Fruit fly (Drosophila melanogaster) whole organism, embryonic: ENCODE results near the gene Gr61a.
A peak's percentile ranks its signal among the peaks of the same experiment; 100 is the strongest.

Experiments used
- Aef1 ChIP-seq: fragments of 200-800 bp; sonication (Bioruptor generic); IDR thresholded peaks from 3 replicates; pipeline ENCODE4 v1.3.6; 2022; ENCODE audit warnings: missing biosample characterization, missing genetic modification characterization
- B-H1 ChIP-seq: fragments of 200-800 bp; sonication (Bioruptor generic); IDR thresholded peaks from 3 replicates; pipeline ENCODE4 v1.3.6; 2022; ENCODE audit warnings: missing biosample characterization, missing genetic modification characterization
- CG10366 ChIP-seq: fragments of 200-800 bp; sonication (Bioruptor generic); IDR thresholded peaks from 2 replicates; pipeline ENCODE4 v1.3.6; 2022; ENCODE audit warnings: missing biosample characterization, missing genetic modification characterization
- CG12219 ChIP-seq: fragments of 200-800 bp; sonication (Bioruptor generic); optimal IDR thresholded peaks from 3 replicates; lab custom pipeline; 2018; ENCODE audit warnings: missing biosample characterization, mild to moderate bottlenecking, missing genetic modification characterization
- CG12769 ChIP-seq: fragments of 200-800 bp; sonication (Bioruptor generic); optimal IDR thresholded peaks from 2 replicates; lab custom pipeline; 2019; ENCODE audit warnings: missing biosample characterization, mild to moderate bottlenecking, missing genetic modification characterization, moderate library complexity
- CG13123 ChIP-seq: fragments of 200-800 bp; sonication (Bioruptor generic); optimal IDR thresholded peaks from 2 replicates; lab custom pipeline; 2016; ENCODE audit warnings: missing biosample characterization, missing genetic modification characterization
- CG13624 ChIP-seq: fragments of 200-800 bp; sonication (Bioruptor generic); optimal IDR thresholded peaks from 2 replicates; lab custom pipeline; 2016; ENCODE audit warnings: missing biosample characterization, missing genetic modification characterization
- CG13775 ChIP-seq: fragments of 200-800 bp; sonication (Bioruptor generic); optimal IDR thresholded peaks from 3 replicates; lab custom pipeline; 2017; ENCODE audit warnings: missing biosample characterization, mild to moderate bottlenecking, missing genetic modification characterization
- CG15601 ChIP-seq: fragments of 200-800 bp; sonication (Bioruptor generic); optimal IDR thresholded peaks from 3 replicates; lab custom pipeline; 2019; ENCODE audit warnings: missing biosample characterization, mild to moderate bottlenecking, missing genetic modification characterization, moderate library complexity
- CG16815 ChIP-seq: fragments of 200-800 bp; sonication (Bioruptor generic); optimal IDR thresholded peaks from 3 replicates; lab custom pipeline; 2017; ENCODE audit warnings: missing biosample characterization, mild to moderate bottlenecking, missing genetic modification characterization
- CG16863 ChIP-seq: fragments of 200-800 bp; sonication (Bioruptor generic); optimal IDR thresholded peaks from 3 replicates; lab custom pipeline; 2016; ENCODE audit warnings: missing biosample characterization, missing genetic modification characterization
- CG17328 ChIP-seq: fragments of 200-800 bp; sonication (Bioruptor generic); IDR thresholded peaks from 2 replicates; pipeline ENCODE4 v1.3.6; 2022; ENCODE audit warnings: missing biosample characterization, missing genetic modification characterization
- CG17568 ChIP-seq: fragments of 200-800 bp; sonication (Bioruptor generic); optimal IDR thresholded peaks from 2 replicates; lab custom pipeline; 2018; ENCODE audit warnings: missing biosample characterization, mild to moderate bottlenecking, missing genetic modification characterization, moderate library complexity
- CG2199 ChIP-seq: fragments of 200-800 bp; sonication (Bioruptor generic); IDR thresholded peaks from 3 replicates; pipeline ENCODE4 v1.3.6; 2022; ENCODE audit warnings: missing biosample characterization, missing genetic modification characterization
- CG2678 ChIP-seq: fragments of 200-800 bp; sonication (Bioruptor generic); optimal IDR thresholded peaks from 3 replicates; lab custom pipeline; 2019; ENCODE audit warnings: missing biosample characterization, mild to moderate bottlenecking, missing genetic modification characterization, moderate library complexity
- CG34376 ChIP-seq: fragments of 200-800 bp; sonication (Bioruptor generic); optimal IDR thresholded peaks from 2 replicates; lab custom pipeline; 2018; ENCODE audit warnings: missing biosample characterization, mild to moderate bottlenecking, missing genetic modification characterization
- CG6813 ChIP-seq: fragments of 200-800 bp; sonication (Bioruptor generic); optimal IDR thresholded peaks from 2 replicates; lab custom pipeline; 2017; ENCODE audit warnings: missing biosample characterization, missing genetic modification characterization, mild to moderate bottlenecking, moderate library complexity, missing genetic modification reagents
- CG7271 ChIP-seq: fragments of 200-800 bp; sonication (Bioruptor generic); optimal IDR thresholded peaks from 2 replicates; lab custom pipeline; 2018; ENCODE audit warnings: missing biosample characterization, mild to moderate bottlenecking, missing genetic modification characterization, moderate library complexity
- CG7556 ChIP-seq: fragments of 200-800 bp; sonication (Bioruptor generic); optimal IDR thresholded peaks from 2 replicates; lab custom pipeline; 2017; ENCODE audit warnings: missing biosample characterization, mild to moderate bottlenecking, missing genetic modification characterization
- CG7963 ChIP-seq: fragments of 200-800 bp; sonication (Bioruptor generic); IDR thresholded peaks from 3 replicates; pipeline ENCODE4 v1.3.6; 2022; ENCODE audit warnings: missing biosample characterization, missing genetic modification characterization; ENCODE audit not compliant: partially characterized antibody
- CG8290 ChIP-seq, 3 experiments: fragments of 200-800 bp; sonication (Bioruptor generic); optimal IDR thresholded peaks; 2 replicates each; lab custom pipeline; 2016 to 2019; ENCODE audit warnings: missing biosample characterization in 3 of 3, missing genetic modification characterization in 3 of 3, mild to moderate bottlenecking in 2 of 3, moderate library complexity in 1 of 3
- CG8924 ChIP-seq: fragments of 200-800 bp; optimal IDR thresholded peaks from 3 replicates; lab custom pipeline; 2019; ENCODE audit warnings: missing biosample characterization, mild to moderate bottlenecking, missing genetic modification characterization, moderate library complexity
- CHES-1-like ChIP-seq: fragments of 200-800 bp; sonication (Bioruptor generic); optimal IDR thresholded peaks from 2 replicates; lab custom pipeline; 2016; ENCODE audit warnings: missing biosample characterization, missing genetic modification characterization
- Dll ChIP-seq: fragments of 200-800 bp; sonication (Bioruptor generic); IDR thresholded peaks from 4 replicates; pipeline ENCODE4 v1.3.6; 2022; ENCODE audit warnings: missing biosample characterization, missing genetic modification characterization; ENCODE audit not compliant: partially characterized antibody
- Ets97D ChIP-seq: fragments of 200-800 bp; sonication (Bioruptor generic); optimal IDR thresholded peaks from 3 replicates; lab custom pipeline; 2016; ENCODE audit warnings: missing biosample characterization, missing genetic modification characterization
- Gsc ChIP-seq: fragments of 200-800 bp; sonication (Bioruptor generic); IDR thresholded peaks from 2 replicates; pipeline ENCODE4 v1.3.6; 2022; ENCODE audit warnings: missing biosample characterization, missing genetic modification characterization
- Hand ChIP-seq: fragments of 200-800 bp; sonication (Bioruptor generic); optimal IDR thresholded peaks from 2 replicates; lab custom pipeline; 2017; ENCODE audit warnings: mild to moderate bottlenecking, missing biosample characterization, missing genetic modification reagents, missing genetic modification characterization
- Lim3 ChIP-seq: fragments of 200-800 bp; sonication (Bioruptor generic); IDR thresholded peaks from 2 replicates; pipeline ENCODE4 v1.3.6; 2022; ENCODE audit warnings: missing biosample characterization, missing genetic modification characterization
- Lpt ChIP-seq: fragments of >200 bp; optimal IDR thresholded peaks from 2 replicates; lab custom pipeline; 2018; ENCODE audit warnings: missing biosample characterization, missing genetic modification characterization
- Max ChIP-seq: fragments of 200-800 bp; sonication (Bioruptor generic); optimal IDR thresholded peaks from 2 replicates; lab custom pipeline; 2016; ENCODE audit warnings: missing biosample characterization, mild to moderate bottlenecking, missing genetic modification characterization
- Nf-YB ChIP-seq: fragments of 200-800 bp; sonication (Bioruptor generic); optimal IDR thresholded peaks from 3 replicates; lab custom pipeline; 2019; ENCODE audit warnings: missing biosample characterization, mild to moderate bottlenecking, missing genetic modification characterization, moderate library complexity
- Opbp ChIP-seq: fragments of 200-800 bp; sonication (Bioruptor generic); IDR thresholded peaks from 3 replicates; pipeline ENCODE4 v1.3.6; 2022; ENCODE audit warnings: missing biosample characterization, missing genetic modification characterization; ENCODE audit not compliant: partially characterized antibody
- Ravus ChIP-seq: fragments of 200-800 bp; sonication (Bioruptor generic); IDR thresholded peaks from 2 replicates; pipeline ENCODE4 v1.3.6; 2022; ENCODE audit warnings: missing biosample characterization, missing genetic modification characterization
- Six4 ChIP-seq: fragments of 200-800 bp; sonication (Bioruptor generic); optimal IDR thresholded peaks from 2 replicates; lab custom pipeline; 2016; ENCODE audit warnings: missing biosample characterization, missing genetic modification characterization
- Sox102F ChIP-seq: fragments of 200-800 bp; sonication (Bioruptor generic); optimal IDR thresholded peaks from 2 replicates; lab custom pipeline; 2018; ENCODE audit warnings: missing biosample characterization, mild to moderate bottlenecking, missing genetic modification characterization, moderate library complexity
- amos ChIP-seq: fragments of 200-800 bp; sonication (Bioruptor generic); IDR thresholded peaks from 2 replicates; pipeline ENCODE4 v1.3.6; 2022; ENCODE audit warnings: missing biosample characterization, missing genetic modification characterization; ENCODE audit not compliant: partially characterized antibody
- ato ChIP-seq: fragments of 200-800 bp; sonication (Bioruptor generic); IDR thresholded peaks from 2 replicates; pipeline ENCODE4 v1.3.6; 2022; ENCODE audit warnings: missing biosample characterization, missing genetic modification characterization; ENCODE audit not compliant: partially characterized antibody
- bigmax ChIP-seq: fragments of 200-800 bp; sonication (Bioruptor generic); optimal IDR thresholded peaks from 2 replicates; lab custom pipeline; 2018; ENCODE audit warnings: missing biosample characterization, mild to moderate bottlenecking, missing genetic modification characterization
- crp ChIP-seq, 2 experiments: fragments of 200-800 bp; sonication (Bioruptor generic); optimal IDR thresholded peaks; 2 replicates in 1 of 2; 3 replicates in 1 of 2; lab custom pipeline; 2017; ENCODE audit warnings: missing biosample characterization in 2 of 2, missing genetic modification characterization in 2 of 2, mild to moderate bottlenecking in 1 of 2, moderate library complexity in 1 of 2
- dm ChIP-seq: fragments of 200-800 bp; sonication (Bioruptor generic); optimal IDR thresholded peaks from 3 replicates; lab custom pipeline; 2016; ENCODE audit warnings: missing biosample characterization, missing genetic modification characterization
- gce ChIP-seq: fragments of 200-800 bp; sonication (Bioruptor generic); IDR thresholded peaks from 3 replicates; pipeline ENCODE4 v1.3.6; 2022; ENCODE audit warnings: missing biosample characterization, missing genetic modification characterization
- hth ChIP-seq: fragments of >200 bp; optimal IDR thresholded peaks from 2 replicates; lab custom pipeline; 2017; ENCODE audit warnings: inconsistent platforms
- inv ChIP-seq: fragments of 200-800 bp; sonication (Bioruptor generic); IDR thresholded peaks from 2 replicates; pipeline ENCODE4 v1.3.6; 2022; ENCODE audit warnings: missing biosample characterization, missing genetic modification characterization; ENCODE audit not compliant: partially characterized antibody
- lmd ChIP-seq: fragments of 200-800 bp; sonication (Bioruptor generic); IDR thresholded peaks from 2 replicates; pipeline ENCODE4 v1.3.6; 2022; ENCODE audit warnings: missing biosample characterization, missing genetic modification characterization
- maf-S ChIP-seq: fragments of 200-800 bp; sonication (Bioruptor generic); optimal IDR thresholded peaks from 2 replicates; lab custom pipeline; 2016; ENCODE audit warnings: missing biosample characterization, missing genetic modification characterization
- peb ChIP-seq: fragments of 200-800 bp; sonication (Bioruptor generic); IDR thresholded peaks from 2 replicates; pipeline ENCODE4 v1.3.6; 2022; ENCODE audit warnings: missing biosample characterization, missing genetic modification characterization
- sob ChIP-seq: fragments of 200-800 bp; sonication (Bioruptor generic); IDR thresholded peaks from 2 replicates; pipeline ENCODE4 v1.3.6; 2022; ENCODE audit warnings: missing biosample characterization, missing genetic modification characterization
- stc ChIP-seq: fragments of 200-800 bp; sonication (Bioruptor generic); IDR thresholded peaks from 2 replicates; pipeline ENCODE4 v1.3.6; 2022; ENCODE audit warnings: missing biosample characterization, missing genetic modification characterization
- unc-4 ChIP-seq: fragments of 200-800 bp; sonication (Bioruptor generic); IDR thresholded peaks from 2 replicates; pipeline ENCODE4 v1.3.6; 2022; ENCODE audit warnings: missing biosample characterization, missing genetic modification characterization; ENCODE audit not compliant: partially characterized antibody
- wek ChIP-seq: fragments of 200-800 bp; sonication (Bioruptor generic); optimal IDR thresholded peaks from 3 replicates; lab custom pipeline; 2018; ENCODE audit warnings: missing biosample characterization, mild to moderate bottlenecking, missing genetic modification characterization, moderate library complexity

Gr61a gene

DNA sequence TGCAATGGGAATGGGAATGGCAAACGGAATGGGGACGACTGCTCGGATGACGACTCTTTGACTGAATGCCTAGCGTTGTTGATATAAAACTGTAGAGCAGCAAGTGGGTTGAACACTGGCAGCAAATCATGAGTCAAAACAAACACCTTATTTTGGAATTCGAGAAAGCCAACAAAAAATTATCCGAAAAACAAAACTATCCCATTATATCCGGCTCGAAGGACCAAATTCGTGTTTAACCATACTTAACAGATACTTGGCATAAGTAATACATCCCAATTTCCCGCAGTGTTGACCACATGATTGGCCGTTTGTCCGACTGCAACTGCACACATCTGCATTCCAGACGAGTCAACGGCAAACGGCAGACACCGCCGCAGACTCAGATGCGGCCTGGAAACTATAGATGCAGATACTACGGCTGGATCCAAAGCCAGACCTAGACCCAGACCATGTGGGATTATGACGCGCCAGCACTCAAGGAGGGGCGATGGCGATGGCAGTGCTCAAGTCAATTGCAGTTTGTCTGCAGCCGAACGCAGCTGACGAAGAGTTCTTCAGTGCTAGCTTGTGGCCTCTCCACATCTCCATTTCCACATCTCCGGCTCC is 27.9 kb upstream of the Gr61a start (continued):
- no peak for TF ChIP-seq Max (GFP tag; lab: Kevin White, UChicago)
- TF ChIP-seq CG2678 (tag; lab: Kevin White, UChicago) = peak; percentile 14
- TF ChIP-seq CG13624 = no peak
- no peak for TF ChIP-seq CG17568 (GFP tag; lab: Kevin White, UChicago)
- TF ChIP-seq CG7271 (tag; lab: Kevin White, UChicago) = no peak
- TF ChIP-seq CG2199 = no peak
- TF ChIP-seq CG34376 = no peak
- no peak for TF ChIP-seq CHES-1-like (GFP tag; lab: Kevin White, UChicago)
- TF ChIP-seq wek (GFP tag; lab: Kevin White, UChicago) = no peak
- TF ChIP-seq hth (lab: Kevin White, UChicago) = no peak
- no peak for TF ChIP-seq CG12219
- no peak for TF ChIP-seq dm (GFP tag; lab: Kevin White, UChicago)
- TF ChIP-seq B-H1 (GFP tag; lab: Robert Waterston, UW) = no peak
- no peak for TF ChIP-seq Hand
- TF ChIP-seq Ravus (GFP tag; lab: Robert Waterston, UW) = no peak
- no peak for TF ChIP-seq maf-S (GFP tag; lab: Kevin White, UChicago)
- TF ChIP-seq CG10366 (GFP tag; lab: Robert Waterston, UW) = no peak
- TF ChIP-seq inv = no peak
- TF ChIP-seq Sox102F (GFP tag; lab: Kevin White, UChicago) = peak; percentile 56
- no peak for TF ChIP-seq Six4 (GFP tag; lab: Kevin White, UChicago)
- TF ChIP-seq CG13775 (GFP tag; lab: Kevin White, UChicago) = no peak
- TF ChIP-seq CG16863 (GFP tag; lab: Kevin White, UChicago) = no peak
- TF ChIP-seq stc (GFP tag; lab: Robert Waterston, UW) = no peak
- TF ChIP-seq peb (GFP tag; lab: Robert Waterston, UW) = no peak
- TF ChIP-seq CG16815 (GFP tag; lab: Kevin White, UChicago) = no peak
- TF ChIP-seq sob (GFP tag; lab: Robert Waterston, UW) = no peak
- TF ChIP-seq unc-4 = no peak
- TF ChIP-seq Opbp (GFP tag; lab: Robert Waterston, UW) = no peak
- no peak for TF ChIP-seq Gsc
- no peak for TF ChIP-seq CG7963 (GFP tag; lab: Robert Waterston, UW)
- no peak for TF ChIP-seq CG7556
- no peak for TF ChIP-seq CG6813 (GFP tag; lab: Kevin White, UChicago)
- peak; percentile 29; the same call in 1 of the 2 replicates for TF ChIP-seq Lim3 (GFP tag; lab: Robert Waterston, UW)
- TF ChIP-seq ato (GFP tag; lab: Robert Waterston, UW) = no peak
- no peak for TF ChIP-seq Aef1
- TF ChIP-seq Dll (GFP tag; lab: Robert Waterston, UW) = no peak
- TF ChIP-seq crp (GFP tag; optimal IDR thresholded peaks at IDR 0.05; lab: Kevin White, UChicago) = no peak
- TF ChIP-seq CG15601 (tag; lab: Kevin White, UChicago) = no peak
- no peak for TF ChIP-seq bigmax (GFP tag; lab: Kevin White, UChicago)
- TF ChIP-seq gce (GFP tag; lab: Robert Waterston, UW) = no peak
- no peak for TF ChIP-seq CG8924
- no peak for TF ChIP-seq Nf-YB
- no peak for TF ChIP-seq amos (GFP tag; lab: Robert Waterston, UW)
- TF ChIP-seq CG12769 = no peak
- TF ChIP-seq Lpt = no peak
- TF ChIP-seq Ets97D (GFP tag; lab: Kevin White, UChicago) = no peak
- no peak for TF ChIP-seq CG8290 (GFP tag; optimal IDR thresholded peaks at IDR 0.05; lab: Kevin White, UChicago)
- no peak for TF ChIP-seq CG8290 (tag; optimal IDR thresholded peaks at IDR 0.05; lab: Kevin White, UChicago)
- TF ChIP-seq CG13123 = no peak
- 0 out of 2 replicates have a peak, but pooled peaks have one; percentile 30 for TF ChIP-seq CG17328 (GFP tag; lab: Robert Waterston, UW)
- TF ChIP-seq lmd (GFP tag; lab: Robert Waterston, UW) = peak; percentile 15; the same call in 1 of the 2 replicates
